Fruit fly (Drosophila melanogaster): ENCODE measurements around the gene pths.

dm6 chr2L:21168295-21169159, 25.5 kb downstream of the pths start, which contains the start of the genes mAcon1, CG43345 and CG43346:
- TF ChIP-seq Smox (GFP tag; optimal IDR thresholded peaks at IDR 0.05): no peak
- TF ChIP-seq CG34406 (GFP tag; optimal IDR thresholded peaks at IDR 0.05): peak; percentile 72
- TF ChIP-seq OdsH (GFP tag; optimal IDR thresholded peaks at IDR 0.05): peak; percentile 84
- TF ChIP-seq CG32006 (GFP tag; optimal IDR thresholded peaks at IDR 0.05): no peak
- no peak for TF ChIP-seq Ets21C (GFP tag; optimal IDR thresholded peaks at IDR 0.05)

Measured in whole organism, prepupa.